Worm (Caenorhabditis elegans): Measurements from ENCODE around the gene R02D5.8.

ce11 chrV:14503065-14503464 lies 16.1 kb downstream of the R02D5.8 start:
- no peak for TF ChIP-seq ZK546.5 (tag; optimal IDR thresholded peaks at IDR 0.05)
- TF ChIP-seq lir-3 (tag; optimal IDR thresholded peaks at IDR 0.05), result no peak
- no peak for TF ChIP-seq snpc-4 (tag; optimal IDR thresholded peaks at IDR 0.05)
- no peak for TF ChIP-seq mdt-29 (GFP tag; IDR thresholded peaks at IDR 0.05)
- no peak for TF ChIP-seq aly-2 (tag; optimal IDR thresholded peaks at IDR 0.05)
- TF ChIP-seq lin-13 (GFP tag; optimal IDR thresholded peaks at IDR 0.05), result no peak
- no peak for TF ChIP-seq unc-62 (GFP tag; optimal IDR thresholded peaks at IDR 0.05 in 1 of 2)
- TF ChIP-seq unc-62 (tag; optimal IDR thresholded peaks at IDR 0.05), result no peak
- TF ChIP-seq F49E8.2 (tag; optimal IDR thresholded peaks at IDR 0.05; ENCODE audit: borderline replicate concordance), result no peak
- no peak for TF ChIP-seq nhr-237 (tag; optimal IDR thresholded peaks at IDR 0.05)
- TF ChIP-seq pqm-1 (tag; optimal IDR thresholded peaks at IDR 0.05), result peak; percentile 95
- no peak for TF ChIP-seq snpc-1.2 (GFP tag; IDR thresholded peaks at IDR 0.05)
- TF ChIP-seq mep-1 (tag; optimal IDR thresholded peaks at IDR 0.05), result peak; percentile 30
- no peak for TF ChIP-seq set-16 (GFP tag; IDR thresholded peaks at IDR 0.05)

Measured in whole organism, L4 larva.